Worm (Caenorhabditis elegans) whole organism, midembryonic: ENCODE measurements around the gene smgl-2.

Experiments
- T22C8.4 ChIP-seq: fragments of 200-800 bp; sonication (Bioruptor generic); IDR thresholded peaks from 2 replicates; pipeline ENCODE4 v1.3.6; 2022; ENCODE audit warnings: missing genetic modification characterization, missing compliant biosample characterization
- cog-1 ChIP-seq: sonication (generic microtip); optimal IDR thresholded peaks from 2 replicates; lab custom pipeline; 2016; ENCODE audit warnings: missing genetic modification characterization, missing compliant biosample characterization
- flt-1 ChIP-seq: fragments of 200-800 bp; sonication (Bioruptor generic); IDR thresholded peaks from 2 replicates; pipeline ENCODE4 v1.3.6; 2022; ENCODE audit warnings: missing genetic modification characterization, missing compliant biosample characterization
- klf-2 ChIP-seq: fragments of 200-800 bp; sonication (Bioruptor generic); conservative IDR thresholded peaks from 2 replicates; pipeline ENCODE4 v1.3.6; 2022; ENCODE audit warnings: missing genetic modification reagents, missing genetic modification characterization, missing compliant biosample characterization
- med-1 ChIP-seq: sonication (generic microtip); optimal IDR thresholded peaks from 2 replicates; lab custom pipeline; 2017; ENCODE audit warnings: missing genetic modification characterization, mild to moderate bottlenecking, missing compliant biosample characterization, antibody characterized with exemption, missing genetic modification reagents; ENCODE audit not compliant: insufficient read depth
- ref-1 ChIP-seq: fragments of 200-800 bp; sonication (Bioruptor generic); conservative IDR thresholded peaks from 2 replicates; pipeline ENCODE4 v1.3.6; 2022; ENCODE audit warnings: missing genetic modification reagents, missing genetic modification characterization, missing compliant biosample characterization
- tab-1 ChIP-seq: fragments of 200-800 bp; sonication (Bioruptor generic); IDR thresholded peaks from 2 replicates; pipeline ENCODE4 v1.3.6; 2022; ENCODE audit warnings: missing genetic modification characterization, missing compliant biosample characterization
- ztf-23 ChIP-seq: fragments of 200-800 bp; sonication (Bioruptor generic); IDR thresholded peaks from 2 replicates; pipeline ENCODE4 v1.3.6; 2022; ENCODE audit warnings: missing genetic modification reagents, missing genetic modification characterization, missing compliant biosample characterization
- ztf-29 ChIP-seq: fragments of 200-800 bp; sonication (Bioruptor generic); IDR thresholded peaks from 2 replicates; pipeline ENCODE4 v1.3.6; 2022; ENCODE audit warnings: missing genetic modification reagents, missing genetic modification characterization, missing compliant biosample characterization

Gene smgl-2

ce11 chrIV:3725845-3726244 lies at the start of gene smgl-2:
TSS of gene smgl-2 (plus strand) at chrIV:3726164.
- TF ChIP-seq cog-1 (tag; lab: Kevin White, UChicago), result peak; percentile 38
- TF ChIP-seq tab-1 (GFP tag; lab: Robert Waterston, UW), result no peak
- no peak for TF ChIP-seq med-1 (GFP tag; lab: Kevin White, UChicago)

- TF ChIP-seq flt-1, result no peak
- TF ChIP-seq ref-1 (GFP tag; lab: Robert Waterston, UW), result no peak
- no peak for TF ChIP-seq med-1 (GFP tag; lab: Kevin White, UChicago)
- no peak for TF ChIP-seq tab-1 (GFP tag; lab: Robert Waterston, UW)
- no peak for TF ChIP-seq ztf-29 (GFP tag; lab: Robert Waterston, UW)
- TF ChIP-seq cog-1 (tag; lab: Kevin White, UChicago), result no peak
- TF ChIP-seq ztf-23 (GFP tag; lab: Robert Waterston, UW), result no peak
- no peak for TF ChIP-seq T22C8.4 (GFP tag; lab: Robert Waterston, UW)
These were observed 44.2 kb upstream of the smgl-2 start for ce11 chrIV:3681763-3682162.

- TF ChIP-seq T22C8.4 (GFP tag; lab: Robert Waterston, UW) (no peak), med-1 (GFP tag; lab: Kevin White, UChicago) (no peak), ztf-23 (GFP tag; lab: Robert Waterston, UW) (no peak), ztf-29 (GFP tag; lab: Robert Waterston, UW) (no peak), cog-1 (tag; lab: Kevin White, UChicago) (no peak), tab-1 (GFP tag; lab: Robert Waterston, UW) (no peak), flt-1 (no peak), klf-2 (no peak), ref-1 (GFP tag; lab: Robert Waterston, UW) (no peak)
These were observed 39.7 kb upstream of the smgl-2 start for ce11 chrIV:3686260-3686659.

ce11 chrIV:3686765-3687164 lies 39.2 kb upstream of the smgl-2 start, which contains the start of gene map-1:
TSS of gene map-1 (minus strand) at chrIV:3686865.
- TF ChIP-seq med-1 (GFP tag; lab: Kevin White, UChicago) (no peak), ztf-23 (GFP tag; lab: Robert Waterston, UW) (no peak), tab-1 (GFP tag; lab: Robert Waterston, UW) (no peak), cog-1 (tag; lab: Kevin White, UChicago) (no peak), flt-1 (no peak), ref-1 (GFP tag; lab: Robert Waterston, UW) (no peak), T22C8.4 (GFP tag; lab: Robert Waterston, UW) (no peak), klf-2 (no peak), ztf-29 (GFP tag; lab: Robert Waterston, UW) (no peak)

DNA sequence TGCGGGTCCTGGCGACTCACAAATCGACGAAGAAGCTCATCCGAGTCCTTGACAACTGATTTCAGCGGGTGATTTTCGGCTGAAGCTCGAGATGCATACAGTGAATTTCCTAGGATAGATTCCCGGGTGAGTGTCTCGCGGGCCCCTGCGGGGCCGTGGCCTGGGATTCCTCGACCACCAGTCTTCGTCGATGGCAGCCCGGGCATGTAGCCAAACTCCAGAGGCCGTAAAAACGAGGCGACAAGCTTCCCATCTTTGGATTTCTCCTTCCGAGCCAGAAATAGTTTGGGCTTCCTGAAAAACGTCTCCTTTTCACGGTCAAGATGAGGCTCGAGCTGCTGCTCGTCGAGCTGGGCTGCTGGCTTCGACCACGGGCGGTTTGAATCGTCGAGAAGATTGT lies 37.9 kb upstream of the smgl-2 start:
- TF ChIP-seq ztf-29 (GFP tag; lab: Robert Waterston, UW) (no peak), cog-1 (tag; lab: Kevin White, UChicago) (no peak), flt-1 (no peak), T22C8.4 (GFP tag; lab: Robert Waterston, UW) (no peak), klf-2 (no peak), ztf-23 (GFP tag; lab: Robert Waterston, UW) (no peak), tab-1 (GFP tag; lab: Robert Waterston, UW) (no peak), med-1 (GFP tag; lab: Kevin White, UChicago) (no peak), ref-1 (GFP tag; lab: Robert Waterston, UW) (no peak)

- TF ChIP-seq flt-1 (0 out of 2 replicates have a peak, but pooled peaks have one; percentile 18), tab-1 (GFP tag; lab: Robert Waterston, UW) (no peak), cog-1 (tag; lab: Kevin White, UChicago) (no peak), ztf-29 (GFP tag; lab: Robert Waterston, UW) (no peak)
These were observed 31.3 kb upstream of the smgl-2 start, which contains the start of the genes taf-6.2 and Y37E11AL.3 for ce11 chrIV:3694638-3695037. TSS of gene taf-6.2 (minus strand) at chrIV:3694733. TSS of gene Y37E11AL.3 (plus strand) at chrIV:3694935.

DNA sequence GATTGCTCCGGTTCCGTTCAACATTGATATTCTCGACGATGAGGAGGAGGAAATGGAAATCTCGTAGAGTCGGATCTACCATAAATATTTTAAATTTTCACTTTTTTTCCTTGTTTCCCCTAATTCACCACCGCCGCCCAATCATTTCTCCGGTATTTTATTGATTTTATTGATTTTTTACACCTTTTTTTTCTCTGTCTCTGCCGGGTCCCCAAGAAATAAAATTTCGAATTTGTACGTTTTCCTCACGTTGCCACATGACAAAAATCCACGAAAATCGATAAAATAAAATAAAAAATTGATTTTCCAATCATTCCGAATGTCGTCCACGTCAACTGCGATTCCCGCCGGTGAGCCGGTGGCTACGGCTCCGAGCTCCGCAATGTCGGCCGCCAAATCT lies 27.8 kb upstream of the smgl-2 start, which contains the start of gene Y37E11AL.2:
Gene Y37E11AL.2 (plus strand): TSS at position 301 of the 400 bp plus-strand sequence.
- TF ChIP-seq flt-1, result no peak
- no peak for TF ChIP-seq ztf-29 (GFP tag; lab: Robert Waterston, UW)
- TF ChIP-seq T22C8.4 (GFP tag; lab: Robert Waterston, UW), result peak; percentile 20; the same call in 1 of the 2 replicates
- TF ChIP-seq ref-1 (GFP tag; lab: Robert Waterston, UW), result no peak

- TF ChIP-seq ztf-23 (GFP tag; lab: Robert Waterston, UW) (no peak), cog-1 (tag; lab: Kevin White, UChicago) (no peak), tab-1 (GFP tag; lab: Robert Waterston, UW) (no peak), med-1 (GFP tag; lab: Kevin White, UChicago) (no peak), flt-1 (no peak), T22C8.4 (GFP tag; lab: Robert Waterston, UW) (no peak), ztf-29 (GFP tag; lab: Robert Waterston, UW) (no peak), ref-1 (GFP tag; lab: Robert Waterston, UW) (no peak), klf-2 (no peak)
These were observed 25.4 kb upstream of the smgl-2 start, which contains the start of gene Y37E11AL.9 for ce11 chrIV:3700554-3700953. TSS of gene Y37E11AL.9 (minus strand) at chrIV:3700654.

DNA sequence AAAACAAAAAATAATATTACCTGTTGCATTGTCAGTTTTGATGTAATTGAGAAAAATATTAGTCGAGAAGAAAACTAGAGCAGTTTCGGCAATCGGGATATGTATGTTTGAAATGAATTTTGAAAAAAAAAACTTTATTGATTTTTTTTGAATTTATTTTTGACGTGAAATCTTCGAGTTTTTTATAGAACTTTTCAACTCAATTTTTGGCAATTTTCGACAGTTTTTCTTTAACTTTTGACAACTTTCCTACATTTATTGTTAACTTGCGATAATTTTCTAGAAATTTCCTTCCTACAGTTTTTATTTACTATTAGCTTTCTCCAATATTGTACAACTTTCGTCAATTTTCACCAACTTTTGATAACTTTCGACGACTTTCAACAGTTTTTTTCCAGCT lies 24.1 kb upstream of the smgl-2 start, which contains the start of gene Y37E11AL.12:
Gene Y37E11AL.12 (minus strand): TSS at position 101 of the 400 bp plus-strand sequence.
- TF ChIP-seq med-1 (GFP tag; lab: Kevin White, UChicago) (no peak), T22C8.4 (GFP tag; lab: Robert Waterston, UW) (no peak), tab-1 (GFP tag; lab: Robert Waterston, UW) (no peak), cog-1 (tag; lab: Kevin White, UChicago) (no peak), klf-2 (no peak), flt-1 (no peak), ztf-29 (GFP tag; lab: Robert Waterston, UW) (no peak)

ce11 chrIV:3709200-3709599 lies 16.8 kb upstream of the smgl-2 start, which contains the start of gene Y37E11AL.1:
TSS of gene Y37E11AL.1 (plus strand) at chrIV:3709500.
- no peak for TF ChIP-seq ztf-29 (GFP tag; lab: Robert Waterston, UW)
- TF ChIP-seq tab-1 (GFP tag; lab: Robert Waterston, UW), result no peak
- TF ChIP-seq T22C8.4 (GFP tag; lab: Robert Waterston, UW), result no peak
